Fruit fly (Drosophila melanogaster) whole organism, embryonic: ENCODE measurements around the gene CG8958.

Source experiments
- Atf6 ChIP-seq: fragments of 200-800 bp; sonication (Bioruptor generic); IDR thresholded peaks from 2 replicates; pipeline ENCODE4 v1.3.6; 2022; ENCODE audit warnings: missing biosample characterization, missing genetic modification characterization
- Awh ChIP-seq: fragments of 200-800 bp; sonication (Bioruptor generic); IDR thresholded peaks from 2 replicates; pipeline ENCODE4, ENCODE4 v1.3.6; 2022; ENCODE audit warnings: missing biosample characterization, missing genetic modification characterization
- C15 ChIP-seq: fragments of 200-800 bp; sonication (Bioruptor generic); IDR thresholded peaks from 3 replicates; pipeline ENCODE4 v1.3.6; 2022; ENCODE audit warnings: missing biosample characterization, missing genetic modification characterization
- CG11093 ChIP-seq: fragments of 200-800 bp; sonication (Bioruptor generic); IDR thresholded peaks from 3 replicates; pipeline ENCODE4 v1.3.6; 2022; ENCODE audit warnings: missing biosample characterization, missing genetic modification characterization
- CG12071 ChIP-seq: fragments of 200-800 bp; sonication (Bioruptor generic); optimal IDR thresholded peaks from 3 replicates; lab custom pipeline; 2018; ENCODE audit warnings: missing biosample characterization, mild to moderate bottlenecking, missing genetic modification characterization
- CG13296 ChIP-seq: fragments of 200-800 bp; sonication (Bioruptor generic); optimal IDR thresholded peaks from 3 replicates; lab custom pipeline; 2018; ENCODE audit warnings: missing biosample characterization, mild to moderate bottlenecking, missing genetic modification characterization
- CG14050 ChIP-seq: fragments of 200-800 bp; sonication (Bioruptor generic); IDR thresholded peaks from 3 replicates; pipeline ENCODE4 v1.3.6; 2022; ENCODE audit warnings: missing biosample characterization, missing genetic modification characterization
- CG14710 ChIP-seq: fragments of 200-800 bp; sonication (Bioruptor generic); optimal IDR thresholded peaks from 3 replicates; lab custom pipeline; 2019; ENCODE audit warnings: missing biosample characterization, mild to moderate bottlenecking, missing genetic modification characterization, moderate library complexity
- CG15011 ChIP-seq: fragments of 200-800 bp; sonication (Bioruptor generic); optimal IDR thresholded peaks from 3 replicates; lab custom pipeline; 2018; ENCODE audit warnings: missing biosample characterization, mild to moderate bottlenecking, missing genetic modification characterization
- CG15269 ChIP-seq: fragments of 200-800 bp; sonication (Bioruptor generic); optimal IDR thresholded peaks from 2 replicates; lab custom pipeline; 2018; ENCODE audit warnings: missing biosample characterization, mild to moderate bottlenecking, missing genetic modification characterization, moderate library complexity
- CG15479 ChIP-seq: fragments of 200-800 bp; sonication (Bioruptor generic); optimal IDR thresholded peaks from 3 replicates; lab custom pipeline; 2019; ENCODE audit warnings: missing biosample characterization, mild to moderate bottlenecking, missing genetic modification characterization, moderate library complexity
- CG15696 ChIP-seq: fragments of 200-800 bp; sonication (Bioruptor generic); optimal IDR thresholded peaks from 2 replicates; lab custom pipeline; 2019; ENCODE audit warnings: missing biosample characterization, mild to moderate bottlenecking, missing genetic modification characterization, moderate library complexity
- CG17912 ChIP-seq: fragments of 200-800 bp; sonication (Bioruptor generic); optimal IDR thresholded peaks from 2 replicates; lab custom pipeline; 2018; ENCODE audit warnings: missing biosample characterization, mild to moderate bottlenecking, missing genetic modification characterization
- CG1832 ChIP-seq: fragments of 200-800 bp; sonication (Bioruptor generic); optimal IDR thresholded peaks from 2 replicates; lab custom pipeline; 2017; ENCODE audit warnings: missing biosample characterization, mild to moderate bottlenecking, missing genetic modification characterization, inconsistent platforms
- CG18764 ChIP-seq: fragments of 200-800 bp; sonication (Bioruptor generic); optimal IDR thresholded peaks from 3 replicates; lab custom pipeline; 2016; ENCODE audit warnings: missing biosample characterization, missing genetic modification characterization
- CG2199 ChIP-seq: fragments of 200-800 bp; sonication (Bioruptor generic); IDR thresholded peaks from 3 replicates; pipeline ENCODE4 v1.3.6; 2022; ENCODE audit warnings: missing biosample characterization, missing genetic modification characterization
- CG4820 ChIP-seq: fragments of 200-800 bp; sonication (Bioruptor generic); optimal IDR thresholded peaks from 3 replicates; lab custom pipeline; 2016; ENCODE audit warnings: missing biosample characterization, missing genetic modification characterization
- CG6654 ChIP-seq: fragments of 200-800 bp; sonication (Bioruptor generic); optimal IDR thresholded peaks from 2 replicates; lab custom pipeline; 2017; ENCODE audit warnings: missing biosample characterization, mild to moderate bottlenecking, missing genetic modification characterization
- CG8359 ChIP-seq: fragments of 200-800 bp; sonication (Bioruptor generic); optimal IDR thresholded peaks from 2 replicates; lab custom pipeline; 2017; ENCODE audit warnings: missing biosample characterization, mild to moderate bottlenecking, missing genetic modification characterization, borderline replicate concordance
- CoRest ChIP-seq: fragments of 200-800 bp; sonication (Bioruptor generic); optimal IDR thresholded peaks from 3 replicates; lab custom pipeline; 2018; ENCODE audit warnings: missing biosample characterization, mild to moderate bottlenecking, missing genetic modification characterization, moderate library complexity
- D19B ChIP-seq: fragments of 200-800 bp; sonication (Bioruptor generic); optimal IDR thresholded peaks from 2 replicates; lab custom pipeline; 2017; ENCODE audit warnings: missing biosample characterization, mild to moderate bottlenecking, missing genetic modification characterization
- Dek ChIP-seq: fragments of 200-800 bp; sonication (Bioruptor generic); optimal IDR thresholded peaks from 3 replicates; lab custom pipeline; 2019; ENCODE audit warnings: missing biosample characterization, mild to moderate bottlenecking, missing genetic modification characterization, moderate library complexity
- H15 ChIP-seq: fragments of 200-800 bp; sonication (Bioruptor generic); IDR thresholded peaks from 3 replicates; pipeline ENCODE4 v1.3.6; 2022; ENCODE audit warnings: missing biosample characterization, missing genetic modification characterization
- HmgD ChIP-seq: fragments of 200-800 bp; sonication (Bioruptor generic); optimal IDR thresholded peaks from 3 replicates; lab custom pipeline; 2016; ENCODE audit warnings: missing biosample characterization, missing genetic modification characterization
- Hr78 ChIP-seq, 2 experiments: fragments of 200-800 bp in 1 of 2; fragments of >200 bp in 1 of 2; sonication (Bioruptor generic) in 1 of 2; optimal IDR thresholded peaks; 2 replicates each; lab custom pipeline; 2017 to 2019; ENCODE audit warnings: missing biosample characterization in 2 of 2, missing genetic modification characterization in 2 of 2, mild to moderate bottlenecking in 1 of 2, moderate library complexity in 1 of 2
- Kr ChIP-seq: fragments of 200-800 bp; sonication (Bioruptor generic); optimal IDR thresholded peaks from 2 replicates; lab custom pipeline; 2017; ENCODE audit warnings: missing biosample characterization, mild to moderate bottlenecking, missing genetic modification characterization
- MTF-1 ChIP-seq: fragments of 200-800 bp; sonication (Bioruptor generic); optimal IDR thresholded peaks from 2 replicates; lab custom pipeline; 2018; ENCODE audit warnings: missing biosample characterization, mild to moderate bottlenecking, missing genetic modification characterization, borderline replicate concordance
- NC2α ChIP-seq: fragments of 200-800 bp; sonication (Bioruptor generic); optimal IDR thresholded peaks from 2 replicates; lab custom pipeline; 2016; ENCODE audit warnings: missing biosample characterization, missing genetic modification characterization
- Oaz ChIP-seq: fragments of 200-800 bp; sonication (Bioruptor generic); IDR thresholded peaks from 2 replicates; pipeline ENCODE4 v1.3.6; 2022; ENCODE audit warnings: missing biosample characterization, missing genetic modification characterization
- Poxn ChIP-seq: fragments of 200-800 bp; sonication (Bioruptor generic); IDR thresholded peaks from 2 replicates; pipeline ENCODE4 v1.3.6; 2022; ENCODE audit warnings: missing biosample characterization, missing genetic modification characterization
- Ptx1 ChIP-seq: fragments of 200-800 bp; sonication (Bioruptor generic); IDR thresholded peaks from 2 replicates; pipeline ENCODE4 v1.3.6; 2022; ENCODE audit warnings: missing biosample characterization, missing genetic modification characterization
- Side ChIP-seq: fragments of 200-800 bp; sonication (Bioruptor generic); optimal IDR thresholded peaks from 2 replicates; lab custom pipeline; 2016; ENCODE audit warnings: missing biosample characterization, missing genetic modification characterization
- Sry-δ ChIP-seq: fragments of 200-800 bp; sonication (Bioruptor generic); optimal IDR thresholded peaks from 2 replicates; lab custom pipeline; 2016; ENCODE audit warnings: missing biosample characterization, missing genetic modification characterization
- Tbp ChIP-seq: fragments of >200 bp; optimal IDR thresholded peaks from 2 replicates; lab custom pipeline; 2018; ENCODE audit warnings: missing biosample characterization, missing genetic modification characterization
- ab ChIP-seq: fragments of 200-800 bp; sonication (Bioruptor generic); optimal IDR thresholded peaks from 2 replicates; lab custom pipeline; 2016; ENCODE audit warnings: missing biosample characterization, missing genetic modification characterization
- amos ChIP-seq: fragments of 200-800 bp; sonication (Bioruptor generic); IDR thresholded peaks from 2 replicates; pipeline ENCODE4 v1.3.6; 2022; ENCODE audit warnings: missing biosample characterization, missing genetic modification characterization; ENCODE audit not compliant: partially characterized antibody
- cad ChIP-seq: fragments of >200 bp; optimal IDR thresholded peaks from 2 replicates; lab custom pipeline; 2017; ENCODE audit warnings: missing biosample characterization, missing genetic modification characterization
- cas ChIP-seq: fragments of 200-800 bp; sonication (Bioruptor generic); IDR thresholded peaks from 2 replicates; pipeline ENCODE4 v1.3.6; 2022; ENCODE audit warnings: missing biosample characterization, missing genetic modification characterization
- exex ChIP-seq: fragments of 200-800 bp; sonication (Bioruptor generic); optimal IDR thresholded peaks from 4 replicates; lab custom pipeline; 2018; ENCODE audit warnings: missing biosample characterization, mild to moderate bottlenecking, missing genetic modification characterization, moderate library complexity
- gro ChIP-seq: fragments of 200-800 bp; sonication (Bioruptor generic); optimal IDR thresholded peaks from 2 replicates; lab custom pipeline; 2016; ENCODE audit warnings: missing biosample characterization, missing genetic modification characterization
- gsb ChIP-seq: fragments of 200-800 bp; sonication (Bioruptor generic); IDR thresholded peaks from 2 replicates; pipeline ENCODE4 v1.3.6; 2022; ENCODE audit warnings: missing biosample characterization, missing genetic modification characterization
- inv ChIP-seq: fragments of 200-800 bp; sonication (Bioruptor generic); IDR thresholded peaks from 2 replicates; pipeline ENCODE4 v1.3.6; 2022; ENCODE audit warnings: missing biosample characterization, missing genetic modification characterization; ENCODE audit not compliant: partially characterized antibody
- knrl ChIP-seq: fragments of 200-800 bp; sonication (Bioruptor generic); IDR thresholded peaks from 3 replicates; pipeline ENCODE4 v1.3.6; 2022; ENCODE audit warnings: missing biosample characterization, missing genetic modification characterization; ENCODE audit not compliant: partially characterized antibody
- lmd ChIP-seq: fragments of 200-800 bp; sonication (Bioruptor generic); IDR thresholded peaks from 2 replicates; pipeline ENCODE4 v1.3.6; 2022; ENCODE audit warnings: missing biosample characterization, missing genetic modification characterization
- pros ChIP-seq: fragments of 200-800 bp; sonication (Bioruptor generic); optimal IDR thresholded peaks from 3 replicates; lab custom pipeline; 2019; ENCODE audit warnings: missing biosample characterization, mild to moderate bottlenecking, missing genetic modification characterization, moderate library complexity
- run ChIP-seq: fragments of 200-800 bp; sonication (Bioruptor generic); optimal IDR thresholded peaks from 3 replicates; lab custom pipeline; 2018; ENCODE audit warnings: missing biosample characterization, mild to moderate bottlenecking, missing genetic modification characterization
- schlank ChIP-seq: fragments of 200-800 bp; sonication (Bioruptor generic); optimal IDR thresholded peaks from 2 replicates; lab custom pipeline; 2018; ENCODE audit warnings: missing biosample characterization, mild to moderate bottlenecking, missing genetic modification characterization
- sens-2 ChIP-seq: fragments of 200-800 bp; sonication (Bioruptor generic); IDR thresholded peaks from 2 replicates; pipeline ENCODE4 v1.3.6; 2022; ENCODE audit warnings: missing biosample characterization, missing genetic modification characterization
- tio ChIP-seq: fragments of 200-800 bp; sonication (Bioruptor generic); optimal IDR thresholded peaks from 2 replicates; lab custom pipeline; 2017; ENCODE audit warnings: missing biosample characterization, missing genetic modification characterization, inconsistent platforms
- z ChIP-seq: fragments of 200-800 bp; sonication (Bioruptor generic); IDR thresholded peaks from 3 replicates; pipeline ENCODE4 v1.3.6; 2022; ENCODE audit warnings: missing biosample characterization, missing genetic modification characterization

CG8958 gene

DNA sequence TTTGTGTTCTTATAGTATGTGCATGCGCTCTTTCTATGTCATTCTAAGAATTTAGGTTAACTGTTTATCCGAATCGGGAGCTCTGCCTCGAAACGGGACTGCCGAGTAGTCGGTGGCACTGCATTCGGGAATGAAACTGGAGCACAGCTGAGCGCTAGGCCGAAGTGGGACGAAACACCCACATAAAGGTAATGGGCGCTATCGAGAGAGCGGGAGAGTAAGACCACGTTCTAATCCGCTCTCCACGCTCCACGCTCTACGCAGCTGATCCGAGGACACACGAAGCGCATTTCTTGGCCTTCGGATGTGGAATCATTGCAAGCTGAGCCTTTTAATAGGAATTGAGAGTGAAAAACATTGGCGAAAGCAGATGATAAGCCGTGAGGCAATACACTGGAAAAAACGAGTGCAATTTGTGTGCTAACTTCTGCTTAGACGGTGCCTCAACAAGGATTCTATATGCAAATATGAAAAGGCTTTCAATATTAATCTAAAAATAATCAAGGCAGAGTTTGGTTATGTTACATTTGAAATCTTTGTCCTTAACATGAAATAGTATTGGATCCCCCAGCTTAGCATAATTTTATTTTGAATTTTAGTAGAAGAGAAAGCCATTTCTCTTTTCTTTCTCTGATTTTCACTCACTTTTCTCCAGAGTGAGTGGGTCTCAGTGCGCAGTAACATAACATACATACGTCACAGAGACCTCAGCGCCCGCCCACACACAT is 3.0 kb downstream of the CG8958 start (continued):
- TF ChIP-seq CG1832 (no peak), C15 (GFP tag; lab: Robert Waterston, UW) (no peak), CG12071 (GFP tag; lab: Kevin White, UChicago) (no peak), z (GFP tag; lab: Robert Waterston, UW) (peak; percentile 51; the same call in 1 of the 3 replicates), CG18764 (no peak), Atf6 (GFP tag; lab: Robert Waterston, UW) (0 out of 2 replicates have a peak, but pooled peaks have one; percentile 26), Ptx1 (GFP tag; lab: Robert Waterston, UW) (no peak), Tbp (GFP tag; lab: Kevin White, UChicago) (no peak), CG15696 (tag; lab: Kevin White, UChicago) (no peak), CG4820 (GFP tag; lab: Kevin White, UChicago) (no peak), Hr78 (GFP tag; optimal IDR thresholded peaks at IDR 0.05; lab: Kevin White, UChicago) (no peak), sens-2 (GFP tag; lab: Robert Waterston, UW) (no peak), H15 (GFP tag; lab: Robert Waterston, UW) (no peak), CG14710 (tag; lab: Kevin White, UChicago) (peak; percentile 8), Awh (GFP tag; lab: Robert Waterston, UW) (no peak), lmd (no peak), Kr (GFP tag; lab: Kevin White, UChicago) (no peak), gsb (no peak), CG15269 (tag; lab: Kevin White, UChicago) (no peak), tio (GFP tag; lab: Kevin White, UChicago) (no peak), HmgD (no peak), CG8359 (GFP tag; lab: Kevin White, UChicago) (no peak), Sry-δ (GFP tag; lab: Kevin White, UChicago) (no peak), exex (no peak), CG13296 (GFP tag; lab: Kevin White, UChicago) (peak; percentile 14), Poxn (no peak), inv (no peak), CG11093 (no peak), schlank (tag; lab: Kevin White, UChicago) (no peak), pros (GFP tag; lab: Kevin White, UChicago) (no peak), NC2α (no peak), CG2199 (GFP tag; lab: Robert Waterston, UW) (no peak), Oaz (GFP tag; lab: Robert Waterston, UW) (no peak), D19B (GFP tag; lab: Kevin White, UChicago) (no peak), ab (GFP tag; lab: Kevin White, UChicago) (no peak), CG17912 (GFP tag; lab: Kevin White, UChicago) (no peak), CG15011 (GFP tag; lab: Kevin White, UChicago) (no peak), cas (no peak), CG15479 (no peak), CoRest (tag; lab: Kevin White, UChicago) (no peak), amos (GFP tag; lab: Robert Waterston, UW) (no peak), cad (no peak), gro (no peak), CG6654 (GFP tag; lab: Kevin White, UChicago) (no peak), MTF-1 (GFP tag; lab: Kevin White, UChicago) (no peak), Side (GFP tag; lab: Kevin White, UChicago) (no peak), CG14050 (GFP tag; lab: Robert Waterston, UW) (no peak), Dek (tag; lab: Kevin White, UChicago) (no peak), run (tag; lab: Kevin White, UChicago) (no peak), knrl (GFP tag; lab: Robert Waterston, UW) (no peak)
